Worm (Caenorhabditis elegans) whole organism, L1 larva: ENCODE data around the gene F17E9.3.

Experiments used
- F16B12.6 ChIP-seq: fragments of 150-350 bp; optimal IDR thresholded peaks from 2 replicates; lab custom pipeline; 2014; ENCODE audit warnings: missing biosample characterization, missing genetic modification characterization
- aha-1 ChIP-seq: fragments of 150-350 bp; optimal IDR thresholded peaks from 2 replicates; lab custom pipeline; 2014; ENCODE audit warnings: missing biosample characterization, missing genetic modification characterization
- aly-2 ChIP-seq: fragments of 150-350 bp; optimal IDR thresholded peaks from 2 replicates; lab custom pipeline; 2014; ENCODE audit warnings: missing biosample characterization, missing genetic modification characterization
- blmp-1 ChIP-seq: fragments of 150-350 bp; optimal IDR thresholded peaks from 2 replicates; lab custom pipeline; 2014; ENCODE audit warnings: missing biosample characterization, missing genetic modification characterization
- ceh-63 ChIP-seq: fragments of 200-800 bp; sonication (Bioruptor generic); optimal IDR thresholded peaks from 2 replicates; lab custom pipeline; 2018; ENCODE audit warnings: mild to moderate bottlenecking, missing genetic modification characterization, missing compliant biosample characterization
- ceh-82 ChIP-seq, 3 experiments: fragments of 150-350 bp in 1 of 3; sonication (generic microtip) in 2 of 3; optimal IDR thresholded peaks; 2 replicates each; lab custom pipeline; 2014 to 2017; ENCODE audit warnings: missing biosample characterization in 3 of 3, missing genetic modification characterization in 3 of 3
- ceh-90 ChIP-seq: sonication (generic microtip); optimal IDR thresholded peaks from 2 replicates; lab custom pipeline; 2016; ENCODE audit warnings: missing genetic modification characterization, missing compliant biosample characterization
- ces-1 ChIP-seq: fragments of 150-350 bp; optimal IDR thresholded peaks from 2 replicates; lab custom pipeline; 2014; ENCODE audit warnings: missing biosample characterization, missing genetic modification reagents, missing genetic modification characterization
- dpl-1 ChIP-seq, 3 experiments: fragments of 150-350 bp in 2 of 3; sonication (generic microtip) in 1 of 3; optimal IDR thresholded peaks; 2 replicates each; lab custom pipeline; 2014 to 2017; ENCODE audit warnings: missing biosample characterization in 3 of 3, missing genetic modification characterization in 3 of 3, missing genetic modification reagents in 3 of 3
- dsc-1 ChIP-seq: sonication (generic microtip); optimal IDR thresholded peaks from 2 replicates; lab custom pipeline; 2016; ENCODE audit warnings: mild to moderate bottlenecking, missing genetic modification characterization, missing compliant biosample characterization
- efl-3 ChIP-seq: fragments of 200-800 bp; sonication (Bioruptor generic); optimal IDR thresholded peaks from 2 replicates; lab custom pipeline; 2018; ENCODE audit warnings: mild to moderate bottlenecking, missing genetic modification characterization, missing compliant biosample characterization
- egl-27 ChIP-seq, 2 experiments: fragments of 150-350 bp in 1 of 2; sonication (generic microtip); optimal IDR thresholded peaks; 3 replicates each; lab custom pipeline; 2017 to 2018; ENCODE audit warnings: missing biosample characterization in 2 of 2, missing genetic modification characterization in 2 of 2, missing genetic modification reagents in 2 of 2
- ets-5 ChIP-seq: fragments of 200-800 bp; sonication (Bioruptor generic); IDR thresholded peaks from 2 replicates; pipeline ENCODE4 v1.3.6; 2022; ENCODE audit warnings: missing genetic modification characterization, missing compliant biosample characterization
- fkh-10 ChIP-seq: sonication (generic microtip); optimal IDR thresholded peaks from 2 replicates; lab custom pipeline; 2017; ENCODE audit warnings: missing biosample characterization, missing genetic modification reagents, missing genetic modification characterization
- fkh-4 ChIP-seq: sonication (generic microtip); optimal IDR thresholded peaks from 2 replicates; lab custom pipeline; 2016; ENCODE audit warnings: missing compliant biosample characterization, missing genetic modification characterization, borderline replicate concordance
- fos-1 ChIP-seq: fragments of 150-350 bp; optimal IDR thresholded peaks from 2 replicates; lab custom pipeline; 2014; ENCODE audit warnings: missing biosample characterization, missing genetic modification characterization
- grh-1 ChIP-seq: fragments of 200-800 bp; sonication (Bioruptor generic); IDR thresholded peaks from 2 replicates; pipeline ENCODE4 v1.3.6; 2022; ENCODE audit warnings: missing genetic modification reagents, missing genetic modification characterization, missing compliant biosample characterization
- hlh-17 ChIP-seq: fragments of 200-800 bp; sonication (Bioruptor generic); optimal IDR thresholded peaks from 2 replicates; lab custom pipeline; 2018; ENCODE audit warnings: missing genetic modification characterization, mild to moderate bottlenecking, missing compliant biosample characterization, moderate library complexity, borderline replicate concordance
- hlh-4 ChIP-seq: sonication (generic microtip); optimal IDR thresholded peaks from 2 replicates; lab custom pipeline; 2016; ENCODE audit warnings: mild to moderate bottlenecking, missing genetic modification characterization, missing compliant biosample characterization
- hpl-2 ChIP-seq: fragments of 150-350 bp; optimal IDR thresholded peaks from 2 replicates; lab custom pipeline; 2014; ENCODE audit warnings: missing biosample characterization, missing genetic modification reagents, missing genetic modification characterization
- isw-1 ChIP-seq: fragments of 200-800 bp; sonication (Bioruptor generic); IDR thresholded peaks from 2 replicates; pipeline ENCODE4 v1.3.6; 2022; ENCODE audit warnings: missing genetic modification characterization, missing compliant biosample characterization
- lin-13 ChIP-seq: fragments of 150-350 bp; optimal IDR thresholded peaks from 2 replicates; lab custom pipeline; 2014; ENCODE audit warnings: missing biosample characterization, missing genetic modification reagents, missing genetic modification characterization
- lin-14 ChIP-seq: fragments of 200-800 bp; sonication (Bioruptor generic); optimal IDR thresholded peaks from 2 replicates; lab custom pipeline; 2018; ENCODE audit warnings: mild to moderate bottlenecking, missing genetic modification characterization, moderate library complexity, missing compliant biosample characterization
- lin-35 ChIP-seq, 2 experiments: fragments of 150-350 bp; optimal IDR thresholded peaks; 2 replicates each; lab custom pipeline; 2014; ENCODE audit warnings: missing biosample characterization in 2 of 2, missing genetic modification characterization in 2 of 2, missing genetic modification reagents in 2 of 2
- lsy-2 ChIP-seq, 2 experiments: fragments of 150-350 bp; optimal IDR thresholded peaks; 2 replicates each; lab custom pipeline; 2014; ENCODE audit warnings: missing biosample characterization in 2 of 2, missing genetic modification characterization in 2 of 2
- mdl-1 ChIP-seq, 2 experiments: fragments of 150-350 bp; optimal IDR thresholded peaks; 2 replicates each; lab custom pipeline; 2014 to 2017; ENCODE audit warnings: missing biosample characterization in 2 of 2, missing genetic modification characterization in 2 of 2, inconsistent platforms in 1 of 2
- nhr-12 ChIP-seq: sonication (generic microtip); optimal IDR thresholded peaks from 2 replicates; lab custom pipeline; 2017; ENCODE audit warnings: missing biosample characterization, missing genetic modification characterization
- nhr-20 ChIP-seq: sonication (generic microtip); optimal IDR thresholded peaks from 2 replicates; lab custom pipeline; 2016; ENCODE audit warnings: mild to moderate bottlenecking, missing genetic modification characterization, missing compliant biosample characterization
- nhr-237 ChIP-seq: fragments of 150-350 bp; optimal IDR thresholded peaks from 2 replicates; lab custom pipeline; 2014; ENCODE audit warnings: missing biosample characterization, missing genetic modification characterization
- nhr-28 ChIP-seq: fragments of 150-350 bp; optimal IDR thresholded peaks from 2 replicates; lab custom pipeline; 2014; ENCODE audit warnings: missing biosample characterization, missing genetic modification characterization
- nhr-71 ChIP-seq: sonication (generic microtip); optimal IDR thresholded peaks from 2 replicates; lab custom pipeline; 2016; ENCODE audit warnings: mild to moderate bottlenecking, missing genetic modification characterization, moderate library complexity, missing compliant biosample characterization
- nhr-76 ChIP-seq: sonication (generic microtip); optimal IDR thresholded peaks from 2 replicates; lab custom pipeline; 2017; ENCODE audit warnings: missing biosample characterization, missing genetic modification characterization
- nhr-77 ChIP-seq: fragments of 150-350 bp; optimal IDR thresholded peaks from 2 replicates; lab custom pipeline; 2014; ENCODE audit warnings: missing biosample characterization, missing genetic modification characterization
- nhr-84 ChIP-seq: sonication (generic microtip); optimal IDR thresholded peaks from 2 replicates; lab custom pipeline; 2017; ENCODE audit warnings: missing biosample characterization, missing genetic modification characterization
- nhr-85 ChIP-seq: sonication (generic microtip); peaks from one replicate; lab custom pipeline; 2016; ENCODE audit warnings: missing genetic modification characterization, inconsistent platforms, missing compliant biosample characterization
- nhr-90 ChIP-seq: sonication (generic microtip); optimal IDR thresholded peaks from 2 replicates; lab custom pipeline; 2016; ENCODE audit warnings: mild to moderate bottlenecking, missing genetic modification characterization, missing compliant biosample characterization; ENCODE audit not compliant: poor library complexity
- pax-3 ChIP-seq: fragments of 200-800 bp; sonication (Bioruptor generic); optimal IDR thresholded peaks from 2 replicates; lab custom pipeline; 2018; ENCODE audit warnings: mild to moderate bottlenecking, missing genetic modification characterization, moderate library complexity, missing compliant biosample characterization
- pqm-1 ChIP-seq: sonication (generic microtip); optimal IDR thresholded peaks from 3 replicates; lab custom pipeline; 2017; ENCODE audit warnings: missing biosample characterization, missing genetic modification characterization
- snpc-4 ChIP-seq: fragments of 150-350 bp; optimal IDR thresholded peaks from 2 replicates; lab custom pipeline; 2014; ENCODE audit warnings: missing biosample characterization, missing genetic modification characterization
- snu-23 ChIP-seq: sonication (generic microtip); optimal IDR thresholded peaks from 2 replicates; lab custom pipeline; 2016; ENCODE audit warnings: missing genetic modification characterization, missing compliant biosample characterization
- sptf-1 ChIP-seq: fragments of 150-350 bp; optimal IDR thresholded peaks from 2 replicates; lab custom pipeline; 2014; ENCODE audit warnings: missing biosample characterization, missing genetic modification characterization
- sup-37 ChIP-seq: fragments of 200-800 bp; sonication (Bioruptor generic); optimal IDR thresholded peaks from 2 replicates; lab custom pipeline; 2018; ENCODE audit warnings: mild to moderate bottlenecking, missing genetic modification characterization, missing compliant biosample characterization
- swsn-7 ChIP-seq: sonication (generic microtip); optimal IDR thresholded peaks from 2 replicates; lab custom pipeline; 2016; ENCODE audit warnings: missing genetic modification characterization, missing compliant biosample characterization
- tbx-2 ChIP-seq: sonication (generic microtip); optimal IDR thresholded peaks from 2 replicates; lab custom pipeline; 2016; ENCODE audit warnings: missing genetic modification characterization, missing compliant biosample characterization
- tlp-1 ChIP-seq: fragments of 150-350 bp; optimal IDR thresholded peaks from 2 replicates; lab custom pipeline; 2014; ENCODE audit warnings: missing biosample characterization, missing genetic modification characterization
- unc-62 ChIP-seq: fragments of 150-350 bp; optimal IDR thresholded peaks from 2 replicates; lab custom pipeline; 2014; ENCODE audit warnings: missing biosample characterization, missing genetic modification reagents, missing genetic modification characterization
- unc-98 ChIP-seq: fragments of 200-800 bp; sonication (Bioruptor generic); IDR thresholded peaks from 2 replicates; pipeline ENCODE4 v1.3.6; 2022; ENCODE audit warnings: missing genetic modification characterization, missing compliant biosample characterization
- xbp-1 ChIP-seq: sonication (generic microtip); optimal IDR thresholded peaks from 2 replicates; lab custom pipeline; 2016; ENCODE audit warnings: missing genetic modification characterization, missing compliant biosample characterization
- zag-1 ChIP-seq: fragments of 150-350 bp; optimal IDR thresholded peaks from 2 replicates; lab custom pipeline; 2014; ENCODE audit warnings: missing biosample characterization, missing genetic modification characterization
- ztf-11 ChIP-seq, 2 experiments: sonication (generic microtip); optimal IDR thresholded peaks; 2 replicates each; lab custom pipeline; 2016 to 2017; ENCODE audit warnings: missing genetic modification characterization in 2 of 2, missing biosample characterization in 1 of 2, missing compliant biosample characterization in 1 of 2
- ztf-4 ChIP-seq: fragments of 150-350 bp; optimal IDR thresholded peaks from 2 replicates; lab custom pipeline; 2014; ENCODE audit warnings: missing biosample characterization, missing genetic modification characterization

Gene F17E9.3

DNA sequence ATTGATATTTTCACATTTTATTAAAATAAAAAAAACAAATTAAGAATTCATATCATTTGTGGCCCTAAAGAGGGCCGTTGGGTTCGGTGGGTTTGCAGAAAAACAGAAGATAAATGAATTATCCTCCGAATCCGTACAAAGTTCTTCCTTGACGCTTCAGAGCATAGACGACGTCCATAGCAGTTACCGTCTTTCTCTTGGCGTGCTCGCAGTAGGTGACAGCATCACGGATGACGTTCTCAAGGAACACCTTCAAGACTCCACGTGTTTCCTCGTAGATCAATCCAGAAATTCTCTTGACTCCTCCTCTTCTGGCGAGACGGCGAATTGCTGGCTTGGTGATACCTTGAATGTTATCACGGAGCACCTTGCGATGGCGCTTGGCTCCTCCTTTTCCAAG lies 21.1 kb upstream of the F17E9.3 start:
- TF ChIP-seq snu-23 (GFP tag; lab: Kevin White, UChicago) (no peak), snpc-4 (tag; lab: Kevin White, UChicago) (no peak), isw-1 (no peak)

ce11 chrIV:8333954-8333987 lies 20.9 kb upstream of the F17E9.3 start, which contains the start of gene his-31:
TSS of gene his-31 (minus strand) at chrIV:8333983.
- no peak for TF ChIP-seq nhr-76
- no peak for TF ChIP-seq sptf-1
- no peak for TF ChIP-seq fkh-10 (GFP tag; lab: Kevin White, UChicago)
- no peak for TF ChIP-seq dsc-1
- TF ChIP-seq blmp-1 (tag; lab: Kevin White, UChicago): no peak
- TF ChIP-seq nhr-84 (tag; lab: Kevin White, UChicago): no peak
- TF ChIP-seq lin-14: no peak
- TF ChIP-seq lin-35 (GFP tag; optimal IDR thresholded peaks at IDR 0.05; lab: Kevin White, UChicago): no peak
- TF ChIP-seq hpl-2: no peak
- no peak for TF ChIP-seq tbx-2 (tag; lab: Kevin White, UChicago)
- TF ChIP-seq nhr-71 (tag; lab: Kevin White, UChicago): no peak
- TF ChIP-seq ces-1: no peak
- no peak for TF ChIP-seq nhr-20 (tag; lab: Kevin White, UChicago)
- no peak for TF ChIP-seq F16B12.6
- TF ChIP-seq fkh-4: no peak
- no peak for TF ChIP-seq nhr-12 (tag; lab: Kevin White, UChicago)
- no peak for TF ChIP-seq hlh-4 (tag; lab: Kevin White, UChicago)
- no peak for TF ChIP-seq nhr-85 (tag; lab: Kevin White, UChicago)
- no peak for TF ChIP-seq tlp-1 (tag; lab: Kevin White, UChicago)

DNA sequence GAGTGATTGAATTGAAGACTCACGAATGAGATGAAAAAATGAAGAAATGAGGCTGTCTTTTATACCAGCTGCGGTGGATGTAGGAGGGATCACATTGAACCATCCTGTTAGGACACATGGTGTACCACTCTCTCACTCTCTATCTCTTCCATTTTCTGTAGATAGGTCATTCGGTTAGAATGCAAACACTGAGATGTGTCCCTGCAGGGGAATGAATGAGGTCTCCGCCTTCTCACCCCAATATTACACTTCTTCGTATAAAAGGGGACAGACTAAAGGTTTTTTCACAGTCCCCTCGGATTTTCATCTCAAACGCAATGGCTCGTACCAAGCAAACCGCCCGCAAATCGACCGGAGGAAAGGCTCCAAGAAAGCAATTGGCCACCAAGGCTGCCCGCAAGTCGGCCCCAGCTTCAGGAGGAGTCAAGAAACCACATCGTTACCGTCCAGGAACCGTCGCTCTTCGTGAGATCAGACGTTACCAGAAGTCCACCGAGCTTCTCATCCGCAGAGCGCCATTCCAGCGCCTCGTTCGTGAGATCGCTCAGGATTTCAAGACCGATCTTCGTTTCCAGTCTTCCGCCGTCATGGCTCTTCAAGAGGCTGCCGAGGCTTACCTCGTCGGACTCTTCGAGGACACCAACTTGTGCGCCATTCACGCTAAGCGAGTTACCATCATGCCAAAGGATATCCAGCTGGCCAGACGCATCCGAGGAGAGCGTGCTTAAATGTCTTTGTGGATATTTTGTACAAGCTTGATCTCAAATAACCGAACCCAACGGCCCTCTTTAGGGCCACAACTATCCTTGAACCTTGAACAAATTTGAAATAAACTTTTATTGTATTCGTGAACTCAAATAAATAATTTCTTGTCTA lies 20.4 kb upstream of the F17E9.3 start, which contains the start of gene his-32:
his-32 (plus strand) TSS at position 318 of the 876 bp plus-strand sequence.
- no peak for TF ChIP-seq pqm-1
- no peak for TF ChIP-seq aha-1 (tag; lab: Kevin White, UChicago)
- TF ChIP-seq nhr-77 (tag; lab: Kevin White, UChicago): no peak
- TF ChIP-seq ztf-11 (tag; optimal IDR thresholded peaks at IDR 0.05; lab: Kevin White, UChicago): peak; percentile 60 to 97
- peak in 1 of 2 experiments; percentile 71 for TF ChIP-seq lsy-2 (tag; optimal IDR thresholded peaks at IDR 0.05; lab: Kevin White, UChicago)
- TF ChIP-seq nhr-90: peak; percentile 59
- no peak for TF ChIP-seq hlh-17 (GFP tag; lab: Kevin White, UChicago)
- TF ChIP-seq fkh-4: no peak
- TF ChIP-seq ceh-90: no peak
- TF ChIP-seq ceh-63 (GFP tag; lab: Kevin White, UChicago): no peak
- no peak for TF ChIP-seq ceh-82 (tag; optimal IDR thresholded peaks at IDR 0.05; lab: Kevin White, UChicago)
- no peak for TF ChIP-seq mdl-1 (tag; optimal IDR thresholded peaks at IDR 0.05; lab: Kevin White, UChicago)
- TF ChIP-seq zag-1 (tag; lab: Kevin White, UChicago): no peak
- TF ChIP-seq nhr-28 (tag; lab: Kevin White, UChicago): no peak
- no peak for TF ChIP-seq unc-98 (GFP tag; lab: Robert Waterston, UW)
- no peak for TF ChIP-seq pax-3
- peak; percentile 55 for TF ChIP-seq lin-13
- peak; percentile 82 for TF ChIP-seq efl-3 (GFP tag; lab: Kevin White, UChicago)
- peak; percentile 72 for TF ChIP-seq ztf-4 (tag; lab: Kevin White, UChicago)
- TF ChIP-seq dpl-1 (GFP tag; optimal IDR thresholded peaks at IDR 0.05; lab: Kevin White, UChicago): peak in 2 of 3 experiments; percentile 1 to 34
- TF ChIP-seq aly-2 (tag; lab: Kevin White, UChicago): no peak
- TF ChIP-seq swsn-7 (tag; lab: Kevin White, UChicago): peak; percentile 79
- TF ChIP-seq xbp-1: peak; percentile 39
- TF ChIP-seq nhr-237: no peak
- TF ChIP-seq sup-37 (GFP tag; lab: Kevin White, UChicago): no peak
- no peak for TF ChIP-seq nhr-84 (tag; lab: Kevin White, UChicago)
- peak; percentile 21; the same call in 1 of the 2 replicates for TF ChIP-seq grh-1 (GFP tag; lab: Robert Waterston, UW)
- TF ChIP-seq egl-27 (tag; optimal IDR thresholded peaks at IDR 0.05; lab: Kevin White, UChicago): no peak
- no peak for TF ChIP-seq unc-62
- no peak for TF ChIP-seq fos-1 (tag; lab: Kevin White, UChicago)
- no peak for TF ChIP-seq ets-5 (GFP tag; lab: Robert Waterston, UW)
- TF ChIP-seq lin-14: peak; percentile 75
